Worm (Caenorhabditis elegans): ENCODE data around the gene F01F1.3.

Gene F01F1.3

DNA sequence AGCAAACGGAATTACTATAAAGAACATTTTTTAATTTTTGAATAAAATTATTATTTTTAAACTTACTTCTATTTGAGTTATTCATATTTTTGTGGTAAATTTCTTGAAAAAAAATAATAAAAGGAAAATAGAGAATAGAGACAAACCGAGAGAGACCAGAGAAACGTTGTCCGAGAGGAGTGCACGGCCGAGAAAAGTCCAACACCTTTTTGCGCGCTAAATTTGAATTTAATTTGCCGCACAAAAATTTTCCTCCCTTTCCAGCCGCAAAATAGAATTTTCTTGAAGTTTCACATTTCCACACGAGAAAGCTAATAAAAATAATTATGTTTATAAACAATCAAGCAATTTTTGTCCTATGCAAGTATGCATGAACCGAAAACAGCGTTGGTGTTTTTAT is at the start of gene F01F1.3, which contains the start of gene F01F1.11 (continued):
- TF ChIP-seq ceh-34 (tag; optimal IDR thresholded peaks at IDR 0.05): peak; percentile 37
- TF ChIP-seq K09A11.1 (tag; optimal IDR thresholded peaks at IDR 0.05; ENCODE audit: insufficient read depth): no peak
- peak; percentile 85 for TF ChIP-seq tbx-2 (tag; optimal IDR thresholded peaks at IDR 0.05)
- TF ChIP-seq pha-2 (tag; optimal IDR thresholded peaks at IDR 0.05): no peak
- TF ChIP-seq ceh-31 (tag; optimal IDR thresholded peaks at IDR 0.05): peak; percentile 89
- TF ChIP-seq ceh-14 (tag; optimal IDR thresholded peaks at IDR 0.05): peak; percentile 35
- TF ChIP-seq elt-2 (tag; optimal IDR thresholded peaks at IDR 0.05): peak; percentile 38
- no peak for TF ChIP-seq ceh-24 (tag; optimal IDR thresholded peaks at IDR 0.05)
- TF ChIP-seq fkh-10 (GFP tag; optimal IDR thresholded peaks at IDR 0.05): no peak
- peak; percentile 53 for TF ChIP-seq fax-1 (tag; optimal IDR thresholded peaks at IDR 0.05)
- TF ChIP-seq unc-86 (tag; optimal IDR thresholded peaks at IDR 0.05): no peak
- no peak for TF ChIP-seq hlh-13 (GFP tag; optimal IDR thresholded peaks at IDR 0.05)
- no peak for TF ChIP-seq odd-2 (tag; optimal IDR thresholded peaks at IDR 0.05)
- TF ChIP-seq pros-1 (tag; optimal IDR thresholded peaks at IDR 0.05): no peak
- TF ChIP-seq elt-4 (tag; optimal IDR thresholded peaks at IDR 0.05): no peak

DNA sequence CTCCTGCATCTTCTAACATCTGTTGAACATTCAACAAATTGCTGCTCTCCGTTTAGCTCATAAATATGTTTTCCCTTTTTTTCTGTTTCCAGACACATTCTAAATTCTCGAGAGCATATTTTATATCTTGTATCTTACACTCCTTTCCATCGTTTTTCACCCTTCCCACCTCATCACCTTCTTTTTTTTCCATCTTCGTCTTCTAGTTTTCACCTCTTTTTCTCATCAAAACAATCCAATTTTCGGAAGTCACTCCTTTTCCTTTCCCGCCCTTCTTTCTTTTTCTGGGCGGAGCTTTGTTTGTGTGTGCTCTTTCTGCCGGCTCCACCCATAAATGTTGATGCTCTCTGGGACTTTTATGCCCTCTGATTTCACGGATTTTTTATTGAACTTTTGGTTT is 48.9 kb upstream of the F01F1.3 start:
- TF ChIP-seq unc-42 (tag; optimal IDR thresholded peaks at IDR 0.05) (peak; percentile 63), lin-11 (tag; optimal IDR thresholded peaks at IDR 0.05) (no peak)

DNA sequence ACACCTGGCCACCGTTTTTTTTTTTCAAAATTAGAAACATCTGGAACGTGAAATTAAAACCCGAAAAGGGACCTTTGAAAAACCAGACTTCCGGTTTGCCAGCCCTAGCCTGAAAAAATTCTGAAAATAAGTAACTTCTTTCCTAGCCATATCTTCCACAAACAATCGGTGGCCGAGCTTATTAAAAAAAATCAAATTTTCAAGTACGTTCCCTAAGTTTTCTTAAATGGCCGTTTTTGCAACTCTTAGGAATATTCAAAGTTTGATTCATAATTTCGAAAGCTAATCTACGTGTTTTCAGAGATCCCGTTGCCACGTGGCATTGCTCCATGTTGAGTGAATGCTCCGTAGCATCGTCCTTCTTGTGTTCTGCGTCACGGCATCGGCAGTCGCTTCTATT is 48.1 kb upstream of the F01F1.3 start, which contains the start of gene R12B2.8:
TSS of gene R12B2.8 (plus strand) at position 301 of the 400 bp plus-strand sequence.
- TF ChIP-seq hlh-6 (tag; optimal IDR thresholded peaks at IDR 0.05) (no peak), ceh-34 (tag; optimal IDR thresholded peaks at IDR 0.05) (no peak), elt-4 (tag; optimal IDR thresholded peaks at IDR 0.05) (no peak), ceh-45 (GFP tag; IDR thresholded peaks at IDR 0.05) (no peak), ceh-30 (tag; optimal IDR thresholded peaks at IDR 0.05) (no peak), npax-4 (tag; optimal IDR thresholded peaks at IDR 0.05) (no peak), pax-1 (tag; optimal IDR thresholded peaks at IDR 0.05) (no peak), pha-2 (tag; optimal IDR thresholded peaks at IDR 0.05) (no peak), ref-2 (tag; optimal IDR thresholded peaks at IDR 0.05) (no peak), lim-6 (tag; optimal IDR thresholded peaks at IDR 0.05) (no peak), sdc-2 (tag; optimal IDR thresholded peaks at IDR 0.05) (no peak), eyg-1 (tag; optimal IDR thresholded peaks at IDR 0.05) (no peak), che-1 (tag; optimal IDR thresholded peaks at IDR 0.05) (no peak)

DNA sequence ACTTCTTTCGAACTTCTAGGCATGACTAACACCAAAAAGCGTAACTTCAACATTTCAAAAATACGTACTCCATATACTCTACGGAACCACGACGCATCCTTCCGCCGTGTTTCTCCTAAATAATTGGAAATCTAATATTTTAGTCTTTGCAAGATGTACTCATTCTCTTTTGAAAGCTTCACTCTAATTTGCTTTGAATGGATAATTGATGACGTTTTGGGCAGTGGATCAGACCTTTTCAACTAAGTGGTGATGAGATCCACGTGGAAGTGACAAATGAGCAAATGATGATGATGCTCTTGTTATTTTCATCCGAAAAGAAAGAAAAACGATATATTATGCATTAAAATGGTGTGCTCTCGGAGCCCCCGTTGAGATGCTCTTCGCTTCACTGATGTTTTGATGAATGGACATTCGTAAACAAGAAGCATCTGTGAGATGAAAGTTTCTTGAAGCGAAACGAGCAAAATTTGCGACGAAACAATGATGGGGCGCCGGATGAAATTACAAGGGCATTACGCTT is 47.2 kb upstream of the F01F1.3 start:
- TF ChIP-seq ceh-31 (tag; optimal IDR thresholded peaks at IDR 0.05) (peak; percentile 26), ets-4 (tag; optimal IDR thresholded peaks at IDR 0.05) (no peak)

DNA sequence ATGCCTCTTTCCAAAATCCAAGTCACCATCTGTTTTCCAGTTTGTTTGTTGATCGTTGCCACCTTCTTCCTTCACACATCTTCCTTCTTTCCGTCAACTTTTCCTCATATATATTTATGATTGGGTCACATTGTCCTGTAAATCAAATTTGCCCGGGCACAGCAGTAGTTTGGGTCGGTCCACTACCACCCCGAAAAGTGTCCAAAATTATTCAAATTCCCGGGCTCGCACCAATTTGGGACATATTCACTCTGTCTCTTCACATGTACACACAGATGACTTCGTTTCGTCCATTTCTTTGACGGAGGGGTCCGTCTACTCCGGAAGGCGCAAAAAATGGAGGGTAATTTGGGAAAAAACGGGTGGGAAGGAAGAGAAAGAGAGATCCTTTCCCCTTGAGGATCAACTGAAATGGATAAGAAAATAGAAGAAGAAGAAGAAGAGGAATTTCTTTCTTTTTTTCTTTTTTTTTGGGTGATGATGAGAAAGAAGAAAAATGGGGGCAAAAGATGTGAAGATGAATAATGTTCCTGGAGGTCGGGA is 44.8 kb upstream of the F01F1.3 start:
- TF ChIP-seq ets-4 (tag; optimal IDR thresholded peaks at IDR 0.05): peak; percentile 19
- TF ChIP-seq zip-5 (tag; optimal IDR thresholded peaks at IDR 0.05): no peak
- TF ChIP-seq unc-42 (tag; optimal IDR thresholded peaks at IDR 0.05): peak; percentile 95

DNA sequence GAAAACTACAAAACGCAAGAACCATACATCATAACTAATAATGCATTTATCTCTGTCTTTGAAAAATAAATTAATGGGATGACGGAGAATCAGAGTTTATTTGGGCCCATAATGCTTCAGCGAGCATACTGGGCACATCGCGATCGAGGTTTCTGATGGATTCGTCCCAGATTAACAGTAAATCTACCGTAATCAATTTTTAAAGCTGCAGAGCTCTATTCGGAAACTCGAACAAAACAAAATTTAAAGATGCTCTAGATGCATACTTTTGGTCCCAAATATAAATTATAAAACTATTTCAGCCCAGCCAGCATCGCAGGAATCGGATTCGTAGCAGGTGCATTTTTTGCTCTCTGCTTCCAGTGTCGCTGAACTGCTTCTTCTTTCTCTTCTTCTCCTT is 43.7 kb upstream of the F01F1.3 start:
- TF ChIP-seq sox-2 (GFP tag; IDR thresholded peaks at IDR 0.05) (no peak), pax-1 (tag; optimal IDR thresholded peaks at IDR 0.05) (no peak), che-1 (tag; optimal IDR thresholded peaks at IDR 0.05) (peak; percentile 23)

DNA sequence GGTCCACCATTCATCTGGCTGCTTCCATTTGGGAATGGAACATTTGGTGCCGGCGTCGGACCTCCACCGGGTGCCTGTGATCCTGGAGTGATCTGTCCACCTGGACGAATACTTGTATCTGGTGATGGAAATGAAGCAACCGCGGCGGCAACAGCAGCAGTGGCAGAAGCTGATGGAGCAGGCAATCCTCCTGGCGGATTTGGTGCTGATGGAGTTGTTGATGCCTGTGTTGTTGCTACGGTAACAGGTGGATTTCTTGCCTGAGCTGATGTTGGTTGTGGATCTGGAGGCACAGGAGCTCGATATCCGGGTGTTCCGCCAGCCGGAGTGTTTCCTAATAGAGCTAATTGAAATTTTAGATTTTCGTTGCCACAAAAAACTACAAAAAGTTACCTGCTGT is 39.3 kb upstream of the F01F1.3 start:
- TF ChIP-seq unc-3 (GFP tag; conservative IDR thresholded peaks at IDR 0.05): no peak
- no peak for TF ChIP-seq unc-3 (tag; optimal IDR thresholded peaks at IDR 0.05)
- no peak for TF ChIP-seq ahr-1 (tag; optimal IDR thresholded peaks at IDR 0.05)
- no peak for TF ChIP-seq ets-4 (tag; optimal IDR thresholded peaks at IDR 0.05)
- no peak for TF ChIP-seq sdc-2 (tag; optimal IDR thresholded peaks at IDR 0.05)
- TF ChIP-seq pha-2 (tag; optimal IDR thresholded peaks at IDR 0.05): no peak
- TF ChIP-seq ceh-6 (GFP tag; optimal IDR thresholded peaks at IDR 0.05): no peak
- no peak for TF ChIP-seq syd-9 (tag; optimal IDR thresholded peaks at IDR 0.05)
- TF ChIP-seq hlh-13 (GFP tag; optimal IDR thresholded peaks at IDR 0.05): no peak
- TF ChIP-seq K09A11.1 (tag; optimal IDR thresholded peaks at IDR 0.05; ENCODE audit: insufficient read depth): no peak
- TF ChIP-seq pqm-1 (tag; optimal IDR thresholded peaks at IDR 0.05): no peak

Data from whole organism, late embryonic.